Fruit fly (Drosophila melanogaster): ENCODE results near the gene ry.

dm6 chr3R:13063746-13064592, 31.6 kb downstream of the ry start:
- no peak for TF ChIP-seq CG33017 (tag; optimal IDR thresholded peaks at IDR 0.05)
- TF ChIP-seq kay (GFP tag; ENCODE audit: borderline replicate concordance) = no peak

Measured in whole organism, adult.